Worm (Caenorhabditis elegans): ENCODE results near the gene Y81B9A.2.
A peak's percentile ranks its signal among the peaks of the same experiment; 100 is the strongest.

DNA sequence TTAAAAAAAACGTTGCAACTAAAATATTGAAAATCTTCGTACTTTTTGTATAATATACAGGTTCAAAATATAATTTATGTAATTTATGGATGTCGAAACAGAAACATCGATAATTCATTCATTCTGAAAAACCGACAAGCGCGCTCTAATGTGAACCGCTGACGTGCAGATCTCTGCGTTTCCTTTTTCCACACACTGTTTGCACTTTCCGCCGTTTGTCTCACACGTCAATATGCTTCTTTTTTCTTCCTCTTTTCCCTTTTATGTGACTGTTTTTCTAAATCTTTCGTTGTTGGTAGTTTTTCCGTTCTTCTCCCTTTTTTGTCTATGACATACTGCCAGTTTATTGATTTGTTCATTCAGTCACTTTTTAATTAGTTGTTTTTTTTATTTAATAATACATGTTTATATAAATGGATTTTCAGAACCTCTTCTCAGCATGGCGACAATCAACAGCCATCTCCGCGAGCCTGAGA lies 33.6 kb upstream of the Y81B9A.2 start, which contains the start of gene tmbi-4:
- no peak for TF ChIP-seq lir-3 (tag; optimal IDR thresholded peaks at IDR 0.05)
- TF ChIP-seq nhr-77 (tag; optimal IDR thresholded peaks at IDR 0.05): peak; percentile 21
- no peak for TF ChIP-seq ces-1 (GFP tag; optimal IDR thresholded peaks at IDR 0.05)
- no peak for TF ChIP-seq nhr-42 (GFP tag; IDR thresholded peaks at IDR 0.05)
- TF ChIP-seq ztf-11 (tag; optimal IDR thresholded peaks at IDR 0.05): no peak
- TF ChIP-seq fkh-10 (GFP tag; optimal IDR thresholded peaks at IDR 0.05): peak; percentile 23
- no peak for TF ChIP-seq attf-4 (tag; optimal IDR thresholded peaks at IDR 0.05)
- TF ChIP-seq nhr-11 (tag; optimal IDR thresholded peaks at IDR 0.05): peak; percentile 51
- peak in 1 of 2 experiments; percentile 50 for TF ChIP-seq hif-1 (tag; optimal IDR thresholded peaks at IDR 0.05)
- no peak for TF ChIP-seq nhr-102 (tag; optimal IDR thresholded peaks at IDR 0.05)
- peak in 1 of 2 experiments; percentile 67 for TF ChIP-seq lsy-2 (tag; optimal IDR thresholded peaks at IDR 0.05)
- peak; percentile 77 for TF ChIP-seq hlh-11 (tag; optimal IDR thresholded peaks at IDR 0.05)

Data from whole organism, L4 larva.